Worm (Caenorhabditis elegans): ENCODE results near the gene R12C12.10.
A peak's percentile ranks its signal among the peaks of the same experiment; 100 is the strongest.

Gene R12C12.10

DNA sequence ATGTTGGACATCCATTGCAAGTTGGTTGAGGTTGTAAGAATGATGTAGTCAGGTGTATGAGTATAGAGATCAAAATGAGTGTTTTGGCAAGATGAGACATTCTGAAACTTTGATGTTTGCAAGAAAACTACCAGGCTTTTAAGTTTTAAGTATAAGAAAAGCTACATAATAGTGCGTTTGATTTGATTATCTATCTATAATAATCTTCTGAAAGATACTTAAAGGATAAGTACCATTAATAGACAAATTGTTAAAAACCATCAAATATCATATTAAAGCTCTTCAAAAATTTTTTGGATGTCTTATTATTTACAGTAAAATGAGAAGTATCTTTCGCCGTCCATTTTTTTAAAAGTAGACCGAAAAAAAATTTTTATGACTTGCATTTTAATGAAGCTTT lies at the start of gene R12C12.10:
Gene R12C12.10 (minus strand): TSS at position 101 of the 400 bp plus-strand sequence.
- TF ChIP-seq dao-5 (tag; optimal IDR thresholded peaks at IDR 0.05) = no peak
- no peak for TF ChIP-seq W03F9.2 (tag; optimal IDR thresholded peaks at IDR 0.05)
- TF ChIP-seq him-1 (tag; optimal IDR thresholded peaks at IDR 0.05) = no peak

DNA sequence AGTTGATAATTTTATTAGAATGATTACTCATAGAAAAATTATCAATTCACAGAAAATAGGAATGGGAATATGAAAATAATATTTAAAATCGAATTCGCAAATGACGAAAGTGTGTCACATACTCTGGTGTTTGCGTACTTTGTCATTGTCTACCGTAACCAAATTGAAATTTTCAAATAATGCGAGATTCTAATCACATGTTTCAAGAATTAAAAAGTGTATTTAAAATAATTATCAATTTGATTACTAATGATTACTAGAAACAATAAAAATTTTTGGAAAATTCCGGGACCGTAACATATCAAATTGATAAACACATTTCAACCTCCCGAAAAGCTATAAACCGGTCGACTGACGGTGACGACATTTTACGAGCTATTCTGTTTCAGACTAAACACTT lies 48.3 kb upstream of the R12C12.10 start, which contains the start of the genes fbf-2 and nspg-3:
Gene fbf-2 (minus strand): TSS at position 101 of the 400 bp plus-strand sequence.
Gene nspg-3 (plus strand): TSS at position 388 of the 400 bp plus-strand sequence.
- TF ChIP-seq him-1 (tag; optimal IDR thresholded peaks at IDR 0.05) = no peak

DNA sequence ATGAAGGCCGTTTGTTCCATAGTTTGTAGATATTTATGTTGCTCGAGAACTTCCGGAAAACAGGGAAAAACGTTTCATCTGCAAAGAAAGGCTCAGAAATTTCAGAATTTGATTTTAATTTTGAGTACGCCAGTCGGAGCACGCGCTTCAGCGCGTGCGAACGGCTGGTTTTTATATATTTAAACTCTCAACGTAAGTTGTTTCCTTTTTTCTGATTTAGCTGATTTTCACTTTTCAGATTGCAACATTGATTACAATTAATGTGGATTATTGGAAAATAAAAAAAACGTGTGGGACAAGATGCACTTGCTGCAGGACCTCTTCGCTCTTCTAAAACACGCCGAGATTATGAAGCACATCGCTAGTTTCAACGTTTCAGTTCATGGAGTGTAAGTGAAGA lies 39.6 kb upstream of the R12C12.10 start, which contains the start of gene F21H12.3:
Gene F21H12.3 (plus strand): TSS at position 301 of the 400 bp plus-strand sequence.
- TF ChIP-seq him-1 (tag; optimal IDR thresholded peaks at IDR 0.05) (no peak), W03F9.2 (tag; optimal IDR thresholded peaks at IDR 0.05) (no peak), dao-5 (tag; optimal IDR thresholded peaks at IDR 0.05) (no peak)

DNA sequence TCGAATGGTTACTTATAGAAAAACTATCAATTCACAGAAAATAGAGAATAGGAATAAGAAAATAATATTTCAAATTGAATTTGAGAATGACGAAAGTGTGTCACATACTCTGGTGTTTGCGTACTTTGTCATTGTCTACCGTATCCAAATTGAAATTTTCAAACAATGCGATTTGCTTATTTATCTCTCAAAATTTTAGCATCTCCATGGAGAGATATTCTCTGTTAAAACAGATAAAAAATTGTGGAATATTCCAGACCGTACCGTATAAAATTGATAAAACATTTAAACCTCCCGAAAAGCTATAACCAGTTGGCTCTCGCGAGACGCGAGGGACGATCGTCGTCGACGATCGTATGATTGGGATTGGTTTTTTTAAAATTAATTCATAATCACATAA lies 37.7 kb upstream of the R12C12.10 start, which contains the start of gene fbf-1:
Gene fbf-1 (minus strand): TSS at position 101 of the 400 bp plus-strand sequence.
- TF ChIP-seq dao-5 (tag; optimal IDR thresholded peaks at IDR 0.05) (no peak), W03F9.2 (tag; optimal IDR thresholded peaks at IDR 0.05) (no peak), him-1 (tag; optimal IDR thresholded peaks at IDR 0.05) (no peak)

DNA sequence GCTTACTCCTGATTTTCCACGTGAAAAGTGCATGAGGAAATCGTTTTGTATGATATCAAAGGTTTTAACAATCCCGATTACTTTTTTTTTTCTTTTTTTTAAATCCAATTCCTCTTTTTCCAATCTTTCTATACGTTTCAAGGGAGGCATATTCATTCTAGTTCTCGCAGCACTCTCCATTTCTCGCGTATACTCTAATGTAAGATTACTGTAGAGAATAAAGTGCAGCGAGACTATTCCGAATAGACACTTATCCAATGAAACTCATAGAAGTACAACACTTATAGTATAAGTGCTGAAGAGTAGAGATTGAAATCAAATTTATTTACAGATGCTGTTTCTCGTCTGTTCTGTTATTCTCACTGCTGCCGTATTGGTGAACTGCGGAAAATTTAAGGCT lies 34.5 kb upstream of the R12C12.10 start, which contains the start of gene H12I13.6:
Gene H12I13.6 (plus strand): TSS at position 301 of the 400 bp plus-strand sequence.
- TF ChIP-seq him-1 (tag; optimal IDR thresholded peaks at IDR 0.05) (no peak), W03F9.2 (tag; optimal IDR thresholded peaks at IDR 0.05) (no peak), dao-5 (tag; optimal IDR thresholded peaks at IDR 0.05) (no peak)

DNA sequence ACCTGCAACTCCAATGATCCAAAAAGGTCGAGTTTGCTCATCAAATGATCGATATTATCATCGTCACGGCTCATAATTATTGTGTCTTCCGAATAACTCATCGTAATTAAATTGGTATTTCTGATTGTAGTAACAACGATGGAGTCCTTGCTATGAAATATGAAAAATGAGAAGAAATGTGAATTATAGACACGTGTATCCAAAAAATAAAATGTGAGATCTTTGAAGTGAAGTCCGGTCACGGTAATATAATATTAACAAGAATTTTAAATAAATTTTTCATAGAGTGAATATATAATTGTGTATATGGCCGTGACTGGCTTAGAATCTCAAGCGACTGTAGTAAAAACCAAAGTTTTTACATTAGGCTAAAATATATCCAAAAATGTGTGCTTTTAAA lies 24.0 kb upstream of the R12C12.10 start, which contains the start of gene H12I13.1:
Gene H12I13.1 (minus strand): TSS at position 101 of the 400 bp plus-strand sequence.
- no peak for TF ChIP-seq W03F9.2 (tag; optimal IDR thresholded peaks at IDR 0.05)
- TF ChIP-seq dao-5 (tag; optimal IDR thresholded peaks at IDR 0.05) = no peak
- no peak for TF ChIP-seq him-1 (tag; optimal IDR thresholded peaks at IDR 0.05)

DNA sequence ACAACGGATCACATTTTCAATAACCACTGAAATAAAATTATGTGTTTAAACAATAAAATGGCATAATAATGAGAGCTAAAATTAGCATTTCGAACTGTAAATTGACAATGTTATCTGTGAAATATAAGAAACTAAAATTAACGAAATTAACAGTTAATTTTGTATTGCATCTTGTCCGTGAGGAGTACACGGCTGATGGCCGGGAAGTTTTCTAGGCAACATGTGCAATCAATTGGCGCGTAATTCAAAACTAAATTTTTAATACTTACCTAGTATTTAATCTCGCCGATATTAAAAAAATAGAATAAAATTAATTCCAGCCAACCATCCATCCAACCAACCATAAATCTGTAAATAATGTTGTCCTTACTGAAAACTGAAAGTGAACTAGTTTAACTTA lies 18.4 kb upstream of the R12C12.10 start:
- TF ChIP-seq dao-5 (tag; optimal IDR thresholded peaks at IDR 0.05) (no peak), W03F9.2 (tag; optimal IDR thresholded peaks at IDR 0.05) (peak; percentile 69), him-1 (tag; optimal IDR thresholded peaks at IDR 0.05) (peak; percentile 40)

DNA sequence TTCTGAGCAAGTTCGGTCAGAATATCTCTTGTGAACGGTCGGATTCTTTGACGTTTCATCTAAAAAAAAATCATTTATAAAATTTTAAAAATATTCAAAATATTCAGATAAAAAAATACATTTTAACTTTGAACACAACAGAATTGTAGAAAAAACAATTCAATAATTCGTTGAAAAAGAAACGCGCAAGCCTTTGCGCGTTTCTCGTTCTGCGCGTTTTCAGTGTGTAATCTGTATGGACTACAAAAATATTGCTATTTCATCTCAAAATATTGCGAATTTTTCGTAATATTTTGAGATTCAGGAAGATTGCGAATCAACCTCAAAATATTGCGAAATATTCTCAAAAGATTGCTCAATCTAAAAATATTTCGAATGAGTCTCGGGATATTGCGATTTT lies 12.9 kb upstream of the R12C12.10 start, which contains the start of gene R12C12.7:
Gene R12C12.7 (minus strand): TSS at position 59 of the 400 bp plus-strand sequence.
- TF ChIP-seq W03F9.2 (tag; optimal IDR thresholded peaks at IDR 0.05) = no peak
- TF ChIP-seq dao-5 (tag; optimal IDR thresholded peaks at IDR 0.05) = no peak
- no peak for TF ChIP-seq him-1 (tag; optimal IDR thresholded peaks at IDR 0.05)

DNA sequence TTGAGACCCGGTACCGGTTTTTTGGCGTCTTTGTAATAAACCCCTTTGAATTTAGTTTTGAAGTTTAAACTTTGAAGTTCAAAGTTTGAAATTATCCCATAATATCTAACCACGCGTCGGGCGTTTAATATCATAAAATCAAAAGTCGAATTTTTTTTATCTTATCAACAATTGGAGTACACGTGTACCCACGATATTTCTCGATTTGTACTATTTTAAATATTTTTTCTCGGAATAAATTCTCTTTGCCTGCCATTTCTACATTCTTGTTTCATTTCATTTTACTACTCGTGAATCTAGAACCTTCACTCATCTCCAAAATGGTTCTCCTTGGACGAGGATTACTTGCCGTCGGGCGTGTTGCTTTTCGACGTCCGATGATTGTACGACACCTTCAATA lies 7.1 kb upstream of the R12C12.10 start, which contains the start of gene gldc-1:
Gene gldc-1 (plus strand): TSS at position 301 of the 400 bp plus-strand sequence.
- TF ChIP-seq W03F9.2 (tag; optimal IDR thresholded peaks at IDR 0.05) = no peak
- TF ChIP-seq him-1 (tag; optimal IDR thresholded peaks at IDR 0.05) = no peak
- TF ChIP-seq dao-5 (tag; optimal IDR thresholded peaks at IDR 0.05) = no peak

DNA sequence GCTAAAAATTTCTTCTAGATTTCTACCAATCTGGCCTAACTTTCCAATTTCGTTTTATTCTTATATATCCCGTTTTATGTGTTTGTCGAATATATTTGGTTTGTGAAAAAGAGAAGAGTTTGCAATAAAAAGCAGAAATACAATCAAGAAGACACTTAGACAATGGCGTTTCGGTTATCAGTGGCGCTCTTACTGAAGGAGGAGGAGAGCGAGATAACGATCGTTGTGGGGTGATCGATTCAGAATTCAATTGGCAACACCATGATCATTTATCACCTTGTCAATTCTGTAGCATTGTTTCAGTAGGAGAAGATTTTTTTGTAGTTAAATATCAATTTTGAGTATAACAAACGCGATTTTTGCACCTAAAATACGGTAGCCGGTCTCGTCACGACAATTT lies 6.5 kb upstream of the R12C12.10 start:
- no peak for TF ChIP-seq dao-5 (tag; optimal IDR thresholded peaks at IDR 0.05)
- TF ChIP-seq W03F9.2 (tag; optimal IDR thresholded peaks at IDR 0.05) = no peak
- no peak for TF ChIP-seq him-1 (tag; optimal IDR thresholded peaks at IDR 0.05)

DNA sequence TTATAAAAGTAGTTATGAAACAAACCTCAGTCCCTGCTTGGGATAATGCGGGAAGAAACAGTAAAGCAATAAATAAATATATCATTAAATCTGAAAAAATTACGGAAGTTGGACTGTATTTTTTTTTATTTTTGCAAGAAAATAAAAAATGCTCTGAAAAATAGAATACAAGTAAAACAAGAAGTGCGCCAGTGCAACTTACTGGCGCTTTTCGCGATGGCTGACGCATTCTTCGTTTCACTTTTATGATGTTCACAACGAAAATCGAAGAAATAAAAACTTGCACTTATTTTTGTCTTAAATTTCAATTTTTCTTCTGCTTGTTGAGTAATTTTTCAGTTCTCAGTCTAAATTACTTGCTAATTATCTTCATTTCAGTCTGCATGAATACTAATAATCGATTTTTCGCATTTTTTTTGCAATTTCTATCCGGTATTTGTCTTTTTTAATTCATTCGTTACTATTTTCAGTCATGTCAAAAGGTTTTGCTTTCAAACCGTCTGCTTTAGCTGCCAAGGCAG lies 4.6 kb upstream of the R12C12.10 start, which contains the start of the genes R12C12.6 and ran-5:
Gene R12C12.6 (minus strand): TSS at position 229 of the 521 bp plus-strand sequence.
Gene ran-5 (plus strand): TSS at position 471 of the 521 bp plus-strand sequence.
- peak; percentile 36 for TF ChIP-seq him-1 (tag; optimal IDR thresholded peaks at IDR 0.05)
- peak; percentile 88 for TF ChIP-seq W03F9.2 (tag; optimal IDR thresholded peaks at IDR 0.05)
- no peak for TF ChIP-seq dao-5 (tag; optimal IDR thresholded peaks at IDR 0.05)

DNA sequence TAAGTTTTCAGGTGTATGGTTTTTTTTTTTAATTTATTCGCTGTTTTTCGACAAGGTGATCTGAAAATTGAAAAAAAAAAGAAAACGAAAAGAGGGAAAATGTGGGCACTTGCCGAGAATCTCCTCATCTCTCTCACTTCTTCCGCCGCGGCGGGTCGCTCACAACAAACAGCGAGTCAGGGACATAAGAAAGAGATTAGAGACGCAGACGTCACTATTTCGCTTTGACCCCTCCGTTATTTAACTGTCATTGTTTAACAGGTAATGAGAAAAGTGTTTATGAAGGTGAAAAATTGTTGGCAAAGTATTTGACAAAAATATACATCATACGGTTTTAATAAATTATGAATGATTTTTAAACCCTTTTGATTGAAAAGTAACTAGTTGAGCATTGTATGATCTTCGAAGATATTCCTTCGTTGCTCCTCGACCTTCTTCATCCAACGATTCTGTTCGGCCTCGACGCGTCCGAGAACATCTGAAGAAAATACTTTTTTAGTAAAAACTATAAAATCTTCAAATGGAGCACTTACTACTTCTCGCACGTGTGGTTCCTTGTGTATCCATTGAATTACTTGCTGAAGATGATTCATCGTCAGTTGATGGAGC lies 3.1 kb upstream of the R12C12.10 start:
- TF ChIP-seq him-1 (tag; optimal IDR thresholded peaks at IDR 0.05) (no peak), dao-5 (tag; optimal IDR thresholded peaks at IDR 0.05) (no peak), W03F9.2 (tag; optimal IDR thresholded peaks at IDR 0.05) (no peak)

DNA sequence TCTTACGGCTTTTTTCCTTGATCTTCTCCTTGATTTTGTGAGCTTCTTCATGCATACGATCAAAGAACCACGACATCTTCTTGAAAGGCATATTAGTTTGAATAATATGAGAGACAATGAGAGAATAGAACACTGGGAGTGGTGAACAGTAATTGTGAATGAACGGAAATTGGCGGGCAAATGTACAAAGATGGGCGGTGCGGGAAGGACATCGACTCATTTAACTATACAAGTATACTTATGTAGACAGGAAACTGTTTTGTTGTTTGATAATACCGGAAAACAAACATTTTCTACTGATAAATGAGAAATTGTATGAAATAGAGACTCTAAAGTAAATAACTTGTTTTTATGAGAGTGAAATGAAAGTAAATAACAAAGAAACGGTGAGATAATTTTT lies 2.0 kb upstream of the R12C12.10 start, which contains the start of gene R12C12.5:
Gene R12C12.5 (minus strand): TSS at position 101 of the 400 bp plus-strand sequence.
- no peak for TF ChIP-seq W03F9.2 (tag; optimal IDR thresholded peaks at IDR 0.05)
- no peak for TF ChIP-seq dao-5 (tag; optimal IDR thresholded peaks at IDR 0.05)
- TF ChIP-seq him-1 (tag; optimal IDR thresholded peaks at IDR 0.05) = no peak

DNA sequence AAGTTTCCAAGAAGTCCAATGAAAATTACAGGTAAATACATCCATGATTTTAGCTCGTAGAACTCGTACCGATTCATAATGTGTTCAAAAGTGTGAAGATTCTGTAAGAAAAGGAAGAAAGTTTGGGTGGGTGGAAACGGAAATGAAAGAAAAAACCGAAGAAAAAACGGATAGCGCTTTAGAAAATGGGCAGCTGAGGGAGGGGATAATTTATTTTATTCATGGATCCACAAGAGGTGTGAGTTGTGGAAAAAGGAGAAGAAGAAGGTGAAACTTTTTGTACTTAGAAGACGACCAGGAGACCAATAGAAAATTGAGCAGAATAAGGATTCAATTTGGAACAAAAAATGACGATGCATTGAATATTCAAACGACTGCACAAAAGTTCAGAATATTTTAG lies 12.0 kb downstream of the R12C12.10 start, which contains the start of gene frpr-16:
Gene frpr-16 (minus strand): TSS at position 101 of the 400 bp plus-strand sequence.
- TF ChIP-seq him-1 (tag; optimal IDR thresholded peaks at IDR 0.05) (no peak), W03F9.2 (tag; optimal IDR thresholded peaks at IDR 0.05) (no peak), dao-5 (tag; optimal IDR thresholded peaks at IDR 0.05) (no peak)
